Worm (Caenorhabditis elegans) whole organism, young adult: ENCODE data around the gene urb-1.

Experiments used
- B0019.2 ChIP-seq: fragments of 200-800 bp; sonication (Bioruptor generic); conservative IDR thresholded peaks from 2 replicates; pipeline ENCODE4 v1.3.6; 2022; ENCODE audit warnings: missing genetic modification reagents, missing genetic modification characterization, missing compliant biosample characterization
- F10E7.11 ChIP-seq: sonication (generic microtip); optimal IDR thresholded peaks from 2 replicates; lab custom pipeline; 2017; ENCODE audit warnings: mild to moderate bottlenecking, missing genetic modification characterization, moderate library complexity, missing compliant biosample characterization
- F37B4.10 ChIP-seq: fragments of 200-800 bp; sonication (Bioruptor generic); IDR thresholded peaks from 2 replicates; pipeline ENCODE4 v1.3.6; 2022; ENCODE audit warnings: missing genetic modification characterization, missing compliant biosample characterization
- F57A8.1 ChIP-seq: fragments of 200-800 bp; sonication (Bioruptor generic); optimal IDR thresholded peaks from 2 replicates; lab custom pipeline; 2018; ENCODE audit warnings: mild to moderate bottlenecking, missing genetic modification characterization, moderate library complexity, missing compliant biosample characterization
- F57C9.4 ChIP-seq: sonication (generic microtip); optimal IDR thresholded peaks from 2 replicates; lab custom pipeline; 2017; ENCODE audit warnings: mild to moderate bottlenecking, missing genetic modification characterization, missing compliant biosample characterization
- T26A5.8 ChIP-seq: sonication (generic microtip); optimal IDR thresholded peaks from 2 replicates; lab custom pipeline; 2016; ENCODE audit warnings: missing genetic modification characterization, missing compliant biosample characterization
- Y53F4B.3 ChIP-seq: fragments of 200-800 bp; sonication (Bioruptor generic); IDR thresholded peaks from 2 replicates; pipeline ENCODE4 v1.3.6; 2022; ENCODE audit warnings: missing genetic modification reagents, missing genetic modification characterization, missing compliant biosample characterization
- Y53G8AR.9 ChIP-seq: fragments of 200-800 bp; sonication (Bioruptor generic); conservative IDR thresholded peaks from 2 replicates; pipeline ENCODE4 v1.3.6; 2022; ENCODE audit warnings: missing genetic modification reagents, missing genetic modification characterization, missing compliant biosample characterization
- Y95B8A.8 ChIP-seq: fragments of 200-800 bp; sonication (Bioruptor generic); IDR thresholded peaks from 2 replicates; pipeline ENCODE4 v1.3.6; 2022; ENCODE audit warnings: missing genetic modification reagents, missing genetic modification characterization, missing compliant biosample characterization
- ama-1 ChIP-seq, 3 experiments: fragments of 150-350 bp in 1 of 3; sonication (generic microtip) in 2 of 3; optimal IDR thresholded peaks; 2 replicates each; lab custom pipeline; 2014 to 2018; ENCODE audit warnings: missing biosample characterization in 2 of 3, missing genetic modification characterization in 2 of 3, missing genetic modification reagents in 2 of 3
- atf-7 ChIP-seq: sonication (generic microtip); optimal IDR thresholded peaks from 2 replicates; lab custom pipeline; 2017; ENCODE audit warnings: mild to moderate bottlenecking, missing genetic modification characterization, missing compliant biosample characterization
- attf-5 ChIP-seq: fragments of 200-800 bp; sonication (Bioruptor generic); optimal IDR thresholded peaks from 2 replicates; lab custom pipeline; 2018; ENCODE audit warnings: mild to moderate bottlenecking, missing genetic modification characterization, missing compliant biosample characterization
- chd-7 ChIP-seq: sonication (generic microtip); optimal IDR thresholded peaks from 2 replicates; lab custom pipeline; 2016; ENCODE audit warnings: mild to moderate bottlenecking, missing genetic modification characterization, moderate library complexity, missing compliant biosample characterization
- dox-1 ChIP-seq: fragments of 200-800 bp; sonication (Bioruptor generic); IDR thresholded peaks from 2 replicates; pipeline ENCODE4 v1.3.6; 2022; ENCODE audit warnings: missing genetic modification reagents, missing genetic modification characterization, missing compliant biosample characterization
- efl-1 ChIP-seq: fragments of 150-350 bp; optimal IDR thresholded peaks from 2 replicates; lab custom pipeline; 2014; ENCODE audit warnings: missing biosample characterization, missing genetic modification reagents, missing genetic modification characterization
- hmg-1.2 ChIP-seq: fragments of 200-800 bp; sonication (Bioruptor generic); IDR thresholded peaks from 2 replicates; pipeline ENCODE4 v1.3.6; 2022; ENCODE audit warnings: missing genetic modification reagents, missing genetic modification characterization, missing compliant biosample characterization
- hsf-1 ChIP-seq: fragments of 200-800 bp; sonication (Bioruptor generic); IDR thresholded peaks from 2 replicates; pipeline ENCODE4 v1.3.6; 2022; ENCODE audit warnings: missing genetic modification reagents, missing genetic modification characterization, missing compliant biosample characterization
- lin-40 ChIP-seq: sonication (generic microtip); optimal IDR thresholded peaks from 2 replicates; lab custom pipeline; 2016; ENCODE audit warnings: missing genetic modification characterization, mild to moderate bottlenecking, missing compliant biosample characterization, missing genotype, missing genetic modification reagents
- mcd-1 ChIP-seq: fragments of 200-800 bp; sonication (Bioruptor generic); IDR thresholded peaks from 2 replicates; pipeline ENCODE4 v1.3.6; 2022; ENCODE audit warnings: missing genetic modification reagents, missing genetic modification characterization, missing compliant biosample characterization
- mxl-1 ChIP-seq: sonication (generic microtip); optimal IDR thresholded peaks from 2 replicates; lab custom pipeline; 2016; ENCODE audit warnings: missing genetic modification characterization, missing compliant biosample characterization
- nhr-27 ChIP-seq: fragments of 200-800 bp; sonication (Bioruptor generic); optimal IDR thresholded peaks from 2 replicates; lab custom pipeline; 2018; ENCODE audit warnings: mild to moderate bottlenecking, missing genetic modification characterization, moderate library complexity, missing compliant biosample characterization
- nhr-80 ChIP-seq: sonication (generic microtip); optimal IDR thresholded peaks from 2 replicates; lab custom pipeline; 2016; ENCODE audit warnings: missing genetic modification characterization, missing compliant biosample characterization
- snpc-3.4 ChIP-seq: sonication (generic microtip); optimal IDR thresholded peaks from 2 replicates; lab custom pipeline; 2017; ENCODE audit warnings: missing genetic modification characterization, mild to moderate bottlenecking, missing compliant biosample characterization, antibody characterized with exemption, moderate library complexity, missing genotype, missing genetic modification reagents
- somi-1 ChIP-seq: fragments of 200-800 bp; sonication (Bioruptor generic); optimal IDR thresholded peaks from 2 replicates; lab custom pipeline; 2018; ENCODE audit warnings: mild to moderate bottlenecking, missing genetic modification characterization, missing compliant biosample characterization
- tbx-9 ChIP-seq: sonication (generic microtip); optimal IDR thresholded peaks from 2 replicates; lab custom pipeline; 2016; ENCODE audit warnings: borderline replicate concordance, missing genetic modification characterization, inconsistent platforms, missing compliant biosample characterization
- tlf-1 ChIP-seq: fragments of 200-800 bp; sonication (Bioruptor generic); optimal IDR thresholded peaks from 2 replicates; lab custom pipeline; 2018; ENCODE audit warnings: mild to moderate bottlenecking, missing genetic modification characterization, missing compliant biosample characterization
- unc-130 ChIP-seq: sonication (generic microtip); optimal IDR thresholded peaks from 2 replicates; lab custom pipeline; 2016; ENCODE audit warnings: missing genetic modification reagents, missing genetic modification characterization, missing compliant biosample characterization
- xnd-1 ChIP-seq: sonication (generic microtip); optimal IDR thresholded peaks from 2 replicates; lab custom pipeline; 2016; ENCODE audit warnings: missing genotype, missing genetic modification reagents, missing genetic modification characterization, missing compliant biosample characterization
- ztf-18 ChIP-seq: sonication (generic microtip); optimal IDR thresholded peaks from 2 replicates; lab custom pipeline; 2016; ENCODE audit warnings: missing genotype, mild to moderate bottlenecking, missing genetic modification characterization, missing compliant biosample characterization
- ztf-6 ChIP-seq: fragments of 200-800 bp; sonication (Bioruptor generic); IDR thresholded peaks from 2 replicates; pipeline ENCODE4 v1.3.6; 2022; ENCODE audit warnings: missing genetic modification reagents, missing genetic modification characterization, missing compliant biosample characterization

Gene urb-1

ce11 chrV:6424055-6424454 lies at the start of gene urb-1:
Gene urb-1 (minus strand): TSS chrV:6424155.
- no peak for TF ChIP-seq Y53F4B.3 (GFP tag; lab: Robert Waterston, UW)
- TF ChIP-seq ztf-18 (tag; lab: Kevin White, UChicago) = no peak
- TF ChIP-seq F57A8.1 (GFP tag; lab: Kevin White, UChicago) = no peak
- no peak for TF ChIP-seq atf-7 (tag; lab: Kevin White, UChicago)
- no peak for TF ChIP-seq dox-1 (GFP tag; lab: Robert Waterston, UW)
- no peak for TF ChIP-seq T26A5.8 (tag; lab: Kevin White, UChicago)
- no peak for TF ChIP-seq ama-1 (optimal IDR thresholded peaks at IDR 0.05; lab: Kevin White, UChicago)
- TF ChIP-seq ama-1 (GFP tag; optimal IDR thresholded peaks at IDR 0.05; lab: Kevin White, UChicago) = peak in 1 of 2 experiments; percentile 19

- TF ChIP-seq snpc-3.4 (tag; lab: Kevin White, UChicago) = no peak
- no peak for TF ChIP-seq B0019.2 (GFP tag; lab: Robert Waterston, UW)
- TF ChIP-seq ztf-6 (GFP tag; lab: Robert Waterston, UW) = no peak
- no peak for TF ChIP-seq efl-1 (GFP tag; lab: Kevin White, UChicago)
- TF ChIP-seq mcd-1 (GFP tag; lab: Robert Waterston, UW) = no peak
- TF ChIP-seq somi-1 (GFP tag; lab: Kevin White, UChicago) = no peak
Measured at ce11 chrV:6471208-6471607, 47.3 kb upstream of the urb-1 start.

- TF ChIP-seq mxl-1 (tag; lab: Kevin White, UChicago) = no peak
- no peak for TF ChIP-seq F37B4.10
- no peak for TF ChIP-seq Y95B8A.8 (GFP tag; lab: Robert Waterston, UW)
- TF ChIP-seq tbx-9 (tag; lab: Kevin White, UChicago) = no peak
- no peak for TF ChIP-seq unc-130 (GFP tag; lab: Kevin White, UChicago)
- TF ChIP-seq Y53G8AR.9 (GFP tag; lab: Robert Waterston, UW) = no peak
- TF ChIP-seq F57C9.4 (tag; lab: Kevin White, UChicago) = no peak
Measured at ce11 chrV:6467676-6468075, 43.7 kb upstream of the urb-1 start.

ce11 chrV:6464765-6465164 lies 40.8 kb upstream of the urb-1 start, which contains the start of gene unc-83:
Gene unc-83 (plus strand): TSS chrV:6465065.
- no peak for TF ChIP-seq tlf-1 (GFP tag; lab: Kevin White, UChicago)
- TF ChIP-seq chd-7 (tag; lab: Kevin White, UChicago) = no peak
- no peak for TF ChIP-seq F10E7.11 (tag; lab: Kevin White, UChicago)
- TF ChIP-seq, all 124 proteins: peak for 0

- no peak for TF ChIP-seq xnd-1 (tag; lab: Kevin White, UChicago)
Measured at ce11 chrV:6464238-6464637, 40.3 kb upstream of the urb-1 start.

- no peak for TF ChIP-seq hsf-1 (GFP tag; lab: Robert Waterston, UW)
- peak; percentile 22; the same call in 1 of the 2 replicates for TF ChIP-seq hmg-1.2 (GFP tag; lab: Robert Waterston, UW)
- peak; percentile 48 for TF ChIP-seq nhr-80 (tag; lab: Kevin White, UChicago)
- no peak for TF ChIP-seq chd-7 (tag; lab: Kevin White, UChicago)
- peak; percentile 7 for TF ChIP-seq lin-40 (tag; lab: Kevin White, UChicago)
- peak; percentile 30 for TF ChIP-seq attf-5 (GFP tag; lab: Kevin White, UChicago)
- TF ChIP-seq nhr-27 (tag; lab: Kevin White, UChicago) = no peak
Measured at ce11 chrV:6462606-6463005, 38.7 kb upstream of the urb-1 start.
